Fruit fly (Drosophila melanogaster): ENCODE results near the gene bab2.

The bab2 gene

dm6 chr3L:1094630-1095029 lies 82.4 kb downstream of the bab2 start:
- TF ChIP-seq Snoo (tag; optimal IDR thresholded peaks at IDR 0.05), result no peak
- no peak for TF ChIP-seq CG10348 (GFP tag; IDR thresholded peaks at IDR 0.05)
- no peak for TF ChIP-seq Pif1A (GFP tag; optimal IDR thresholded peaks at IDR 0.05)
- no peak for TF ChIP-seq CG17806 (tag; optimal IDR thresholded peaks at IDR 0.05)
- no peak for TF ChIP-seq CG13204 (GFP tag; optimal IDR thresholded peaks at IDR 0.05)
- no peak for TF ChIP-seq CG8301 (tag; optimal IDR thresholded peaks at IDR 0.05)
- no peak for TF ChIP-seq fd96Ca (GFP tag; IDR thresholded peaks at IDR 0.05)

dm6 chr3L:1094123-1094522 lies 83.0 kb downstream of the bab2 start:
- TF ChIP-seq Pif1A (GFP tag; optimal IDR thresholded peaks at IDR 0.05) (peak; percentile 9), CG13204 (GFP tag; optimal IDR thresholded peaks at IDR 0.05) (no peak), CG14655 (GFP tag; optimal IDR thresholded peaks at IDR 0.05) (peak; percentile 16), CG34367 (tag; optimal IDR thresholded peaks at IDR 0.05) (peak; percentile 15), CG17806 (tag; optimal IDR thresholded peaks at IDR 0.05) (peak; percentile 28), CG8159 (tag; optimal IDR thresholded peaks at IDR 0.05) (peak; percentile 25), gl (tag; optimal IDR thresholded peaks at IDR 0.05) (no peak), D1 (tag; optimal IDR thresholded peaks at IDR 0.05) (no peak), EcR (GFP tag; optimal IDR thresholded peaks at IDR 0.05) (no peak), Snoo (tag; optimal IDR thresholded peaks at IDR 0.05) (no peak), Pif1B (GFP tag; optimal IDR thresholded peaks at IDR 0.05) (no peak), CG9948 (tag; optimal IDR thresholded peaks at IDR 0.05) (peak; percentile 24)

- TF ChIP-seq CG9948 (tag; optimal IDR thresholded peaks at IDR 0.05) (no peak), CG14655 (GFP tag; optimal IDR thresholded peaks at IDR 0.05) (no peak), CG17806 (tag; optimal IDR thresholded peaks at IDR 0.05) (no peak), EcR (GFP tag; optimal IDR thresholded peaks at IDR 0.05) (peak; percentile 52), gl (tag; optimal IDR thresholded peaks at IDR 0.05) (no peak), CG13204 (GFP tag; optimal IDR thresholded peaks at IDR 0.05) (peak; percentile 61), Snoo (tag; optimal IDR thresholded peaks at IDR 0.05) (peak; percentile 3), CG34367 (tag; optimal IDR thresholded peaks at IDR 0.05) (no peak), Pif1B (GFP tag; optimal IDR thresholded peaks at IDR 0.05) (no peak)
These were observed 83.9 kb downstream of the bab2 start for dm6 chr3L:1092853-1093838.

- TF ChIP-seq Pif1A (GFP tag; optimal IDR thresholded peaks at IDR 0.05) (no peak), CG8159 (tag; optimal IDR thresholded peaks at IDR 0.05) (no peak), CG8301 (tag; optimal IDR thresholded peaks at IDR 0.05) (no peak), Snoo (tag; optimal IDR thresholded peaks at IDR 0.05) (no peak), CG12605 (GFP tag; IDR thresholded peaks at IDR 0.05) (no peak), D1 (tag; optimal IDR thresholded peaks at IDR 0.05) (no peak), CG4496 (GFP tag; IDR thresholded peaks at IDR 0.05) (no peak), CG34367 (tag; optimal IDR thresholded peaks at IDR 0.05) (no peak), CG15710 (tag; optimal IDR thresholded peaks at IDR 0.05) (no peak), CG17806 (tag; optimal IDR thresholded peaks at IDR 0.05) (no peak), CG10348 (GFP tag; IDR thresholded peaks at IDR 0.05) (no peak), Pif1B (GFP tag; optimal IDR thresholded peaks at IDR 0.05) (no peak), EcR (GFP tag; optimal IDR thresholded peaks at IDR 0.05) (no peak), fd96Ca (GFP tag; IDR thresholded peaks at IDR 0.05) (no peak), CG32121 (GFP tag; IDR thresholded peaks at IDR 0.05) (no peak), CG13204 (GFP tag; optimal IDR thresholded peaks at IDR 0.05) (no peak), CG14655 (GFP tag; optimal IDR thresholded peaks at IDR 0.05) (no peak), Ets98B (GFP tag; IDR thresholded peaks at IDR 0.05) (no peak)
These were observed 84.8 kb downstream of the bab2 start for dm6 chr3L:1092253-1092652.

- TF ChIP-seq CG8159 (tag; optimal IDR thresholded peaks at IDR 0.05), result peak; percentile 26
- TF ChIP-seq EcR (GFP tag; optimal IDR thresholded peaks at IDR 0.05), result peak; percentile 63
- no peak for TF ChIP-seq CG32121 (GFP tag; IDR thresholded peaks at IDR 0.05)
- no peak for TF ChIP-seq CG8301 (tag; optimal IDR thresholded peaks at IDR 0.05)
- no peak for TF ChIP-seq Pif1A (GFP tag; optimal IDR thresholded peaks at IDR 0.05)
- TF ChIP-seq gl (tag; optimal IDR thresholded peaks at IDR 0.05), result no peak
- TF ChIP-seq CG15710 (tag; optimal IDR thresholded peaks at IDR 0.05), result no peak
- TF ChIP-seq rn (GFP tag; IDR thresholded peaks at IDR 0.05), result no peak
- no peak for TF ChIP-seq CG14655 (GFP tag; optimal IDR thresholded peaks at IDR 0.05)
- no peak for TF ChIP-seq Snoo (tag; optimal IDR thresholded peaks at IDR 0.05)
- peak; percentile 31 for TF ChIP-seq Pif1B (GFP tag; optimal IDR thresholded peaks at IDR 0.05)
- TF ChIP-seq D1 (tag; optimal IDR thresholded peaks at IDR 0.05), result no peak
- TF ChIP-seq fd96Ca (GFP tag; IDR thresholded peaks at IDR 0.05), result no peak
These were observed 86.0 kb downstream of the bab2 start for dm6 chr3L:1091006-1091559.

Measured in whole organism, pupa.